Worm (Caenorhabditis elegans) whole organism, mixed stage, embryonic: ENCODE data around the gene nprt-1.

Experiments used
- cnd-1 ChIP-seq: fragments of 200-800 bp; sonication (Bioruptor generic); optimal IDR thresholded peaks from 2 replicates; lab custom pipeline; 2018; ENCODE audit warnings: mild to moderate bottlenecking, missing genetic modification characterization, missing compliant biosample characterization
- elt-3 ChIP-seq: fragments of 150-350 bp; optimal IDR thresholded peaks from 2 replicates; lab custom pipeline; 2014; ENCODE audit warnings: missing biosample characterization, missing genetic modification characterization
- lin-13 ChIP-seq: fragments of 150-350 bp; optimal IDR thresholded peaks from 2 replicates; lab custom pipeline; 2014; ENCODE audit warnings: missing biosample characterization, missing genetic modification characterization
- lsy-2 ChIP-seq: fragments of 150-350 bp; optimal IDR thresholded peaks from 2 replicates; lab custom pipeline; 2014; ENCODE audit warnings: missing biosample characterization, missing genetic modification characterization
- mep-1 ChIP-seq: fragments of 150-350 bp; optimal IDR thresholded peaks from 2 replicates; lab custom pipeline; 2017; ENCODE audit warnings: missing biosample characterization, missing genetic modification reagents, missing genetic modification characterization, inconsistent platforms
- nhr-12 ChIP-seq: fragments of 150-350 bp; optimal IDR thresholded peaks from 2 replicates; lab custom pipeline; 2014; ENCODE audit warnings: missing biosample characterization, missing genetic modification characterization
- nhr-237 ChIP-seq: fragments of 150-350 bp; optimal IDR thresholded peaks from 2 replicates; lab custom pipeline; 2014; ENCODE audit warnings: missing biosample characterization, missing genetic modification characterization
- nhr-28 ChIP-seq: fragments of 150-350 bp; optimal IDR thresholded peaks from 2 replicates; lab custom pipeline; 2014; ENCODE audit warnings: missing biosample characterization, missing genetic modification characterization
- nhr-76 ChIP-seq: sonication (generic microtip); optimal IDR thresholded peaks from 2 replicates; lab custom pipeline; 2017; ENCODE audit warnings: missing biosample characterization, missing genetic modification characterization
- pha-4 ChIP-seq: fragments of 150-350 bp; optimal IDR thresholded peaks from 2 replicates; lab custom pipeline; 2018; ENCODE audit warnings: missing biosample characterization, missing genetic modification reagents, missing genetic modification characterization
- tbx-8 ChIP-seq: fragments of 200-800 bp; sonication (Bioruptor generic); optimal IDR thresholded peaks from 2 replicates; lab custom pipeline; 2018; ENCODE audit warnings: mild to moderate bottlenecking, missing genetic modification characterization, moderate library complexity, missing compliant biosample characterization
- unc-39 ChIP-seq: fragments of 150-350 bp; optimal IDR thresholded peaks from 2 replicates; lab custom pipeline; 2014; ENCODE audit warnings: missing biosample characterization, missing genetic modification characterization
- unc-62 ChIP-seq: fragments of 150-350 bp; optimal IDR thresholded peaks from 2 replicates; lab custom pipeline; 2014; ENCODE audit warnings: missing biosample characterization, missing genetic modification reagents, missing genetic modification characterization

DNA sequence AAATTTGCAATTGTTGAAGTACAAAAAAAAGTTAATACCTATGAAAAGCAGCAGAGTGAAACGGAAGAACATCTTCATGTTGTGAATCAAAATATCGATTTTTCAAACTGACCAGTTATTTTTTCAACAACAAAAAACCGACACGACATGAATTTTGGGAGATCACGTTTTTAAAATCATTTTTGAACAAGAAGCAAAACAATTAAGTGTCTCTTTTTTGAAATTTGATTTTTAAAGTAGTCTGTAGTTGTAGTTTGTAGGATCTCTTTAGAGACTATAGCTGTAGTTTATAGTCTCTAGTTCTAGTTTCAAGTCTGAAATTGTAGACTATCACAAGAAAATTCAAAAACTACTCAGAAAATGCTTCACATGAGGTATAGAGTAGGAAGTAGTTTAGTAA, 46.4 kb downstream of the nprt-1 start, which contains the start of gene Y54G2A.15:
- no peak for TF ChIP-seq pha-4 (tag; lab: Kevin White, UChicago)
- no peak for TF ChIP-seq lsy-2 (tag; lab: Kevin White, UChicago)
- no peak for TF ChIP-seq tbx-8 (GFP tag; lab: Kevin White, UChicago)
- TF ChIP-seq nhr-76 = no peak
- no peak for TF ChIP-seq lin-13 (tag; lab: Kevin White, UChicago)
- no peak for TF ChIP-seq elt-3 (tag; lab: Kevin White, UChicago)
- no peak for TF ChIP-seq unc-62 (GFP tag; lab: Kevin White, UChicago)
- no peak for TF ChIP-seq nhr-237 (tag; lab: Kevin White, UChicago)
- TF ChIP-seq mep-1 (tag; lab: Kevin White, UChicago) = no peak
- no peak for TF ChIP-seq unc-39 (tag; lab: Kevin White, UChicago)
- TF ChIP-seq nhr-12 (tag; lab: Kevin White, UChicago) = no peak
- no peak for TF ChIP-seq nhr-28 (tag; lab: Kevin White, UChicago)
- TF ChIP-seq cnd-1 (tag; lab: Kevin White, UChicago) = no peak
